Fruit fly (Drosophila melanogaster) whole organism, embryonic: ENCODE measurements around the gene CG16749.

Experiments used
- Aef1 ChIP-seq: fragments of 200-800 bp; sonication (Bioruptor generic); IDR thresholded peaks from 3 replicates; pipeline ENCODE4 v1.3.6; 2022; ENCODE audit warnings: missing biosample characterization, missing genetic modification characterization
- Atf6 ChIP-seq: fragments of 200-800 bp; sonication (Bioruptor generic); IDR thresholded peaks from 2 replicates; pipeline ENCODE4 v1.3.6; 2022; ENCODE audit warnings: missing biosample characterization, missing genetic modification characterization
- B-H1 ChIP-seq: fragments of 200-800 bp; sonication (Bioruptor generic); IDR thresholded peaks from 3 replicates; pipeline ENCODE4 v1.3.6; 2022; ENCODE audit warnings: missing biosample characterization, missing genetic modification characterization
- CG10321 ChIP-seq: fragments of 200-800 bp; sonication (Bioruptor generic); IDR thresholded peaks from 2 replicates; pipeline ENCODE4 v1.3.6; 2022; ENCODE audit warnings: missing biosample characterization, missing genetic modification characterization
- CG10543 ChIP-seq: fragments of 200-800 bp; sonication (Bioruptor generic); optimal IDR thresholded peaks from 3 replicates; lab custom pipeline; 2017; ENCODE audit warnings: missing biosample characterization, mild to moderate bottlenecking, missing genetic modification characterization, moderate library complexity
- CG12104 ChIP-seq: fragments of 200-800 bp; sonication (Bioruptor generic); optimal IDR thresholded peaks from 3 replicates; lab custom pipeline; 2016; ENCODE audit warnings: missing biosample characterization, missing genetic modification characterization
- CG12659 ChIP-seq: fragments of 200-800 bp; sonication (Bioruptor generic); optimal IDR thresholded peaks from 3 replicates; lab custom pipeline; 2017; ENCODE audit warnings: mild to moderate bottlenecking, missing biosample characterization, missing genetic modification reagents, missing genetic modification characterization
- CG14965 ChIP-seq: fragments of 200-800 bp; sonication (Bioruptor generic); optimal IDR thresholded peaks from 2 replicates; lab custom pipeline; 2016; ENCODE audit warnings: missing biosample characterization, missing genetic modification characterization, borderline replicate concordance
- CG1602 ChIP-seq: fragments of 200-800 bp; sonication (Bioruptor generic); optimal IDR thresholded peaks from 3 replicates; lab custom pipeline; 2016; ENCODE audit warnings: missing biosample characterization, missing genetic modification characterization
- CG17612 ChIP-seq: fragments of 200-800 bp; sonication (Bioruptor generic); IDR thresholded peaks from 2 replicates; pipeline ENCODE4 v1.3.6; 2022; ENCODE audit warnings: missing biosample characterization, missing genetic modification characterization
- CG18476 ChIP-seq: fragments of 200-800 bp; sonication (Bioruptor generic); optimal IDR thresholded peaks from 2 replicates; lab custom pipeline; 2016; ENCODE audit warnings: missing biosample characterization, mild to moderate bottlenecking, missing genetic modification characterization
- CG2199 ChIP-seq: fragments of 200-800 bp; sonication (Bioruptor generic); IDR thresholded peaks from 3 replicates; pipeline ENCODE4 v1.3.6; 2022; ENCODE audit warnings: missing biosample characterization, missing genetic modification characterization
- CG2202 ChIP-seq: fragments of 200-800 bp; sonication (Bioruptor generic); optimal IDR thresholded peaks from 2 replicates; lab custom pipeline; 2018; ENCODE audit warnings: missing biosample characterization, mild to moderate bottlenecking, missing genetic modification characterization
- CG30403 ChIP-seq: fragments of 200-800 bp; sonication (Bioruptor generic); optimal IDR thresholded peaks from 3 replicates; lab custom pipeline; 2016; ENCODE audit warnings: missing biosample characterization, missing genetic modification characterization
- CG31224 ChIP-seq: fragments of 200-800 bp; sonication (Bioruptor generic); IDR thresholded peaks from 2 replicates; pipeline ENCODE4 v1.3.6; 2022; ENCODE audit warnings: missing biosample characterization, missing genetic modification characterization
- CG31441 ChIP-seq: fragments of 200-800 bp; sonication (Bioruptor generic); IDR thresholded peaks from 2 replicates; pipeline ENCODE4 v1.3.6; 2022; ENCODE audit warnings: missing biosample characterization, missing genetic modification characterization
- CG32772 ChIP-seq: fragments of 200-800 bp; sonication (Bioruptor generic); IDR thresholded peaks from 2 replicates; pipeline ENCODE4 v1.3.6; 2022; ENCODE audit warnings: missing biosample characterization, missing genetic modification characterization
- CG4854 ChIP-seq: fragments of 200-800 bp; sonication (Bioruptor generic); optimal IDR thresholded peaks from 2 replicates; lab custom pipeline; 2016; ENCODE audit warnings: missing biosample characterization, missing genetic modification characterization, inconsistent platforms
- CG5245 ChIP-seq: fragments of 200-800 bp; sonication (Bioruptor generic); optimal IDR thresholded peaks from 3 replicates; lab custom pipeline; 2016; ENCODE audit warnings: missing biosample characterization, missing genetic modification characterization
- CG6254 ChIP-seq: fragments of 200-800 bp; sonication (Bioruptor generic); optimal IDR thresholded peaks from 3 replicates; lab custom pipeline; 2017; ENCODE audit warnings: mild to moderate bottlenecking, missing biosample characterization, missing genetic modification reagents, missing genetic modification characterization
- CG6689 ChIP-seq: fragments of 200-800 bp; sonication (Bioruptor generic); IDR thresholded peaks from 2 replicates; pipeline ENCODE4 v1.3.6; 2022; ENCODE audit warnings: missing biosample characterization, missing genetic modification characterization
- CG6791 ChIP-seq: fragments of 200-800 bp; sonication (Bioruptor generic); IDR thresholded peaks from 3 replicates; pipeline ENCODE4 v1.3.6; 2022; ENCODE audit warnings: missing biosample characterization, missing genetic modification characterization; ENCODE audit not compliant: partially characterized antibody
- CG6813 ChIP-seq: fragments of 200-800 bp; sonication (Bioruptor generic); optimal IDR thresholded peaks from 2 replicates; lab custom pipeline; 2017; ENCODE audit warnings: missing biosample characterization, missing genetic modification characterization, mild to moderate bottlenecking, moderate library complexity, missing genetic modification reagents
- CG6854 ChIP-seq: fragments of 200-800 bp; sonication (Bioruptor generic); optimal IDR thresholded peaks from 3 replicates; lab custom pipeline; 2017; ENCODE audit warnings: missing biosample characterization, mild to moderate bottlenecking, missing genetic modification characterization
- CG8765 ChIP-seq: fragments of 200-800 bp; sonication (Bioruptor generic); IDR thresholded peaks from 2 replicates; pipeline ENCODE4 v1.3.6; 2022; ENCODE audit warnings: missing biosample characterization, missing genetic modification characterization
- Dbx ChIP-seq: fragments of 200-800 bp; sonication (Bioruptor generic); IDR thresholded peaks from 3 replicates; pipeline ENCODE4 v1.3.6; 2022; ENCODE audit warnings: missing biosample characterization, missing genetic modification characterization
- ERR ChIP-seq: fragments of 200-800 bp; sonication (Bioruptor generic); optimal IDR thresholded peaks from 2 replicates; lab custom pipeline; 2016; ENCODE audit warnings: missing biosample characterization, missing genetic modification characterization
- H2.0 ChIP-seq: fragments of 200-800 bp; sonication (Bioruptor generic); IDR thresholded peaks from 2 replicates; pipeline ENCODE4 v1.3.6; 2022; ENCODE audit warnings: missing biosample characterization, missing genetic modification characterization
- Ptx1 ChIP-seq: fragments of 200-800 bp; sonication (Bioruptor generic); IDR thresholded peaks from 2 replicates; pipeline ENCODE4 v1.3.6; 2022; ENCODE audit warnings: missing biosample characterization, missing genetic modification characterization
- Side ChIP-seq: fragments of 200-800 bp; sonication (Bioruptor generic); optimal IDR thresholded peaks from 2 replicates; lab custom pipeline; 2016; ENCODE audit warnings: missing biosample characterization, missing genetic modification characterization
- Spps ChIP-seq: fragments of 200-800 bp; sonication (Bioruptor generic); optimal IDR thresholded peaks from 2 replicates; lab custom pipeline; 2018; ENCODE audit warnings: missing biosample characterization, mild to moderate bottlenecking, missing genetic modification characterization
- Sry-δ ChIP-seq: fragments of 200-800 bp; sonication (Bioruptor generic); optimal IDR thresholded peaks from 2 replicates; lab custom pipeline; 2016; ENCODE audit warnings: missing biosample characterization, missing genetic modification characterization
- ash1 ChIP-seq: fragments of 200-800 bp; sonication (Bioruptor generic); optimal IDR thresholded peaks from 2 replicates; lab custom pipeline; 2018; ENCODE audit warnings: missing biosample characterization, mild to moderate bottlenecking, missing genetic modification characterization
- ato ChIP-seq: fragments of 200-800 bp; sonication (Bioruptor generic); IDR thresholded peaks from 2 replicates; pipeline ENCODE4 v1.3.6; 2022; ENCODE audit warnings: missing biosample characterization, missing genetic modification characterization; ENCODE audit not compliant: partially characterized antibody
- bsh ChIP-seq, 2 experiments: fragments of 200-800 bp; sonication (Bioruptor generic); optimal IDR thresholded peaks; 2 replicates each; lab custom pipeline; 2017 to 2018; ENCODE audit warnings: mild to moderate bottlenecking in 2 of 2, missing biosample characterization in 2 of 2, missing genetic modification characterization in 2 of 2, moderate library complexity in 1 of 2
- btn ChIP-seq: fragments of 200-800 bp; sonication (Bioruptor generic); optimal IDR thresholded peaks from 2 replicates; lab custom pipeline; 2016; ENCODE audit warnings: missing biosample characterization, missing genetic modification characterization
- ftz-f1 ChIP-seq: fragments of 200-800 bp; sonication (Bioruptor generic); optimal IDR thresholded peaks from 2 replicates; lab custom pipeline; 2016; ENCODE audit warnings: missing biosample characterization, missing genetic modification characterization
- gfzf ChIP-seq: fragments of 200-800 bp; sonication (Bioruptor generic); optimal IDR thresholded peaks from 2 replicates; lab custom pipeline; 2016; ENCODE audit warnings: missing biosample characterization, mild to moderate bottlenecking, missing genetic modification characterization, moderate library complexity
- ham ChIP-seq: fragments of 200-800 bp; sonication (Bioruptor generic); IDR thresholded peaks from 2 replicates; pipeline ENCODE4 v1.3.6; 2022; ENCODE audit warnings: missing biosample characterization, missing genetic modification characterization
- inv ChIP-seq: fragments of 200-800 bp; sonication (Bioruptor generic); IDR thresholded peaks from 2 replicates; pipeline ENCODE4 v1.3.6; 2022; ENCODE audit warnings: missing biosample characterization, missing genetic modification characterization; ENCODE audit not compliant: partially characterized antibody
- jigr1 ChIP-seq: fragments of 200-800 bp; sonication (Bioruptor generic); IDR thresholded peaks from 3 replicates; pipeline ENCODE4 v1.3.6; 2022; ENCODE audit warnings: missing biosample characterization, missing genetic modification characterization
- nmo ChIP-seq: fragments of 200-800 bp; sonication (Bioruptor generic); optimal IDR thresholded peaks from 2 replicates; lab custom pipeline; 2018; ENCODE audit warnings: missing biosample characterization, mild to moderate bottlenecking, missing genetic modification characterization, moderate library complexity
- prd ChIP-seq, 3 experiments: fragments of >200 bp in 2 of 3; fragments of 200-800 bp in 1 of 3; sonication (Bioruptor generic) in 1 of 3; optimal IDR thresholded peaks in 2 of 3; IDR thresholded peaks in 1 of 3; 2 replicates in 2 of 3; 3 replicates in 1 of 3; pipeline versions ENCODE4 v1.3.6 to Lab custom; 2017 to 2022; ENCODE audit warnings: missing biosample characterization in 1 of 3, missing genetic modification characterization in 1 of 3
- rib ChIP-seq: fragments of 200-800 bp; sonication (Bioruptor generic); IDR thresholded peaks from 2 replicates; pipeline ENCODE4 v1.3.6; 2022; ENCODE audit warnings: missing biosample characterization, missing genetic modification characterization
- ro ChIP-seq: fragments of 200-800 bp; sonication (Bioruptor generic); IDR thresholded peaks from 2 replicates; pipeline ENCODE4 v1.3.6; 2022; ENCODE audit warnings: missing biosample characterization, missing genetic modification characterization
- slou ChIP-seq: fragments of 200-800 bp; sonication (Bioruptor generic); optimal IDR thresholded peaks from 3 replicates; lab custom pipeline; 2016; ENCODE audit warnings: missing biosample characterization, missing genetic modification characterization
- ttk ChIP-seq: fragments of 200-800 bp; sonication (Bioruptor generic); IDR thresholded peaks from 2 replicates; pipeline ENCODE4 v2.1.2; 2022; ENCODE audit warnings: missing biosample characterization, missing genetic modification characterization
- vnd ChIP-seq: fragments of 200-800 bp; sonication (Bioruptor generic); IDR thresholded peaks from 3 replicates; pipeline ENCODE4 v1.3.6; 2022; ENCODE audit warnings: missing biosample characterization, missing genetic modification characterization; ENCODE audit not compliant: partially characterized antibody

The CG16749 gene

DNA sequence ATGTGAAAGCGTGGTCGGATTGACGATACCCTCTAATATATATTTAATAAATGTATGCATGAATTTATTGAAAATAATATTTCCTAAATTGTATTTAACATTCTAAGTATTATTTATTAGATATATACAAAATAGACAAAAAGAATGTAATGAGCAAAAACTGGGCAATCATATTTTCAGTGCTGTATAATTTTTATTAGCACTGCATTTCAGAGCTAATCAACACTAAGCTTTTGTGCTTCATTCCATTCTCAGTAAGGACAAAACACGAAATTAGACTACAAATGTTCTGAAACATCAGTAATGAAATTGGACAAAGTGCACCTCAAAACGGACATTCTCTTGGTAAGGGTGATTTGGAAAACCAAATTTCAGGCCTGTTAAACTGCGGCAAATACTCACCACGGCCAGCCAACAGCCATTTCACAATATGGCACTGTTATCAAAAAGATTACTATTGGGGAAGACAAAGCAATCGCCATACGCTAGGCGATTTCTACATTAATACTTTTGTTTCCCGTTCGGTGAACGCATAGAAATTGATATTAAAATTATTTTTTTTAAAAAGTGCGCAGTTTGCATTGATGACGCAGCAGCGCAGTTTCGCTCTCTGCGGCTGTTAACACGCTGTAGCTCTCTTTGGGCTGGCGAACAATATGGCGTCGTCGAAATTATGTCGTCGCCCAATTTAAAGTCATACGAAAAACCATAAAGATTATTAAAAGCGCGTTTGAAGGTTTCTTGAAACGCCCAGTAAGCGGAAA is 8.9 kb upstream of the CG16749 start (continued):
- TF ChIP-seq CG12659 (GFP tag; lab: Kevin White, UChicago) (peak; percentile 94), Ptx1 (GFP tag; lab: Robert Waterston, UW) (peak; percentile 84), ash1 (GFP tag; lab: Kevin White, UChicago) (peak; percentile 12), CG6254 (GFP tag; lab: Kevin White, UChicago) (peak; percentile 80), CG12104 (peak; percentile 90), gfzf (GFP tag; lab: Kevin White, UChicago) (no peak), jigr1 (no peak; the same call in 2 of the 3 replicates), CG17612 (GFP tag; lab: Robert Waterston, UW) (peak; percentile 67), Atf6 (GFP tag; lab: Robert Waterston, UW) (peak; percentile 82), Dbx (GFP tag; lab: Robert Waterston, UW) (peak; percentile 78; the same call in 2 of the 3 replicates), ttk (GFP tag; lab: Robert Waterston, UW) (peak; percentile 62), CG10321 (GFP tag; lab: Robert Waterston, UW) (peak; percentile 67), B-H1 (peak; percentile 55; the same call in 2 of the 3 replicates), bsh (GFP tag; optimal IDR thresholded peaks at IDR 0.05; lab: Kevin White, UChicago) (peak; percentile 75 to 86), rib (peak; percentile 66; the same call in 1 of the 2 replicates), Spps (peak; percentile 69), slou (GFP tag; lab: Kevin White, UChicago) (peak; percentile 69), CG31441 (peak; percentile 92), CG18476 (GFP tag; lab: Kevin White, UChicago) (peak; percentile 71), Side (peak; percentile 69), CG6813 (GFP tag; lab: Kevin White, UChicago) (peak; percentile 77), ham (peak; percentile 45; the same call in 1 of the 2 replicates), CG10543 (GFP tag; lab: Kevin White, UChicago) (peak; percentile 84), inv (GFP tag; lab: Robert Waterston, UW) (no peak), btn (GFP tag; lab: Kevin White, UChicago) (no peak), ftz-f1 (GFP tag; lab: Kevin White, UChicago) (no peak), CG30403 (GFP tag; lab: Kevin White, UChicago) (peak; percentile 93), ato (no peak), CG5245 (peak; percentile 80), CG6854 (GFP tag; lab: Kevin White, UChicago) (peak; percentile 90), Aef1 (peak; percentile 80), prd (optimal IDR thresholded peaks at IDR 0.05; lab: Kevin White, UChicago) (no peak), prd (GFP tag; IDR thresholded peaks at IDR 0.05; lab: Robert Waterston, UW) (peak; percentile 85), ro (GFP tag; lab: Robert Waterston, UW) (peak; percentile 62), CG2202 (tag; lab: Kevin White, UChicago) (peak; percentile 78), CG31224 (GFP tag; lab: Robert Waterston, UW) (peak; percentile 76), nmo (GFP tag; lab: Kevin White, UChicago) (peak; percentile 96), CG14965 (GFP tag; lab: Kevin White, UChicago) (no peak), CG6689 (GFP tag; lab: Robert Waterston, UW) (peak; percentile 85), CG32772 (GFP tag; lab: Robert Waterston, UW) (peak; percentile 79), CG2199 (no peak), Sry-δ (GFP tag; lab: Kevin White, UChicago) (peak; percentile 10), CG6791 (peak; percentile 13; the same call in 1 of the 3 replicates), ERR (GFP tag; lab: Kevin White, UChicago) (peak; percentile 54), CG4854 (GFP tag; lab: Kevin White, UChicago) (peak; percentile 42), CG1602 (peak; percentile 83), H2.0 (GFP tag; lab: Robert Waterston, UW) (peak; percentile 76), CG8765 (peak; percentile 40; the same call in 1 of the 2 replicates), vnd (GFP tag; lab: Robert Waterston, UW) (no peak)
